Worm (Caenorhabditis elegans) whole organism, mixed stage, embryonic: ENCODE results near the gene poml-1.

Source experiments
- M03D4.4 ChIP-seq: sonication (generic microtip); optimal IDR thresholded peaks from 2 replicates; lab custom pipeline; 2017; ENCODE audit warnings: mild to moderate bottlenecking, missing genetic modification characterization, missing compliant biosample characterization
- bed-3 ChIP-seq: fragments of 200-800 bp; sonication (Bioruptor generic); optimal IDR thresholded peaks from 3 replicates; lab custom pipeline; 2018; ENCODE audit warnings: mild to moderate bottlenecking, missing genetic modification characterization, moderate library complexity, missing compliant biosample characterization
- blmp-1 ChIP-seq: fragments of 150-350 bp; optimal IDR thresholded peaks from 2 replicates; lab custom pipeline; 2014; ENCODE audit warnings: missing biosample characterization, missing genetic modification characterization
- ceh-39 ChIP-seq: fragments of 150-350 bp; optimal IDR thresholded peaks from 2 replicates; lab custom pipeline; 2014; ENCODE audit warnings: missing biosample characterization, missing genetic modification characterization
- ceh-83 ChIP-seq: fragments of 200-800 bp; sonication (Bioruptor generic); optimal IDR thresholded peaks from 2 replicates; lab custom pipeline; 2018; ENCODE audit warnings: mild to moderate bottlenecking, missing genetic modification characterization, missing compliant biosample characterization
- ces-1 ChIP-seq: fragments of 150-350 bp; optimal IDR thresholded peaks from 2 replicates; lab custom pipeline; 2014; ENCODE audit warnings: missing biosample characterization, missing genetic modification reagents, missing genetic modification characterization
- cnd-1 ChIP-seq: fragments of 200-800 bp; sonication (Bioruptor generic); optimal IDR thresholded peaks from 2 replicates; lab custom pipeline; 2018; ENCODE audit warnings: mild to moderate bottlenecking, missing genetic modification characterization, missing compliant biosample characterization
- drap-1 ChIP-seq: fragments of 200-800 bp; sonication (Bioruptor generic); optimal IDR thresholded peaks from 3 replicates; lab custom pipeline; 2018; ENCODE audit warnings: mild to moderate bottlenecking, missing genetic modification characterization, missing compliant biosample characterization
- elt-3 ChIP-seq: fragments of 150-350 bp; optimal IDR thresholded peaks from 2 replicates; lab custom pipeline; 2014; ENCODE audit warnings: missing biosample characterization, missing genetic modification characterization
- flh-1 ChIP-seq: fragments of 200-800 bp; sonication (Bioruptor generic); optimal IDR thresholded peaks from 2 replicates; lab custom pipeline; 2018; ENCODE audit warnings: mild to moderate bottlenecking, missing genetic modification characterization, moderate library complexity, missing compliant biosample characterization
- ham-2 ChIP-seq: fragments of 200-800 bp; sonication (Bioruptor generic); optimal IDR thresholded peaks from 2 replicates; lab custom pipeline; 2018; ENCODE audit warnings: mild to moderate bottlenecking, missing genetic modification characterization, missing compliant biosample characterization
- hlh-1 ChIP-seq: fragments of 150-350 bp; optimal IDR thresholded peaks from 2 replicates; lab custom pipeline; 2014; ENCODE audit warnings: missing biosample characterization, missing genetic modification reagents, missing genetic modification characterization
- lin-13 ChIP-seq: fragments of 150-350 bp; optimal IDR thresholded peaks from 2 replicates; lab custom pipeline; 2014; ENCODE audit warnings: missing biosample characterization, missing genetic modification characterization
- lin-32 ChIP-seq: fragments of 200-800 bp; sonication (Bioruptor generic); optimal IDR thresholded peaks from 2 replicates; lab custom pipeline; 2018; ENCODE audit warnings: mild to moderate bottlenecking, missing genetic modification characterization, missing compliant biosample characterization
- lsy-2 ChIP-seq: fragments of 150-350 bp; optimal IDR thresholded peaks from 2 replicates; lab custom pipeline; 2014; ENCODE audit warnings: missing biosample characterization, missing genetic modification characterization
- mab-5 ChIP-seq: fragments of 150-350 bp; optimal IDR thresholded peaks from 2 replicates; lab custom pipeline; 2014; ENCODE audit warnings: missing biosample characterization, missing genetic modification characterization
- mls-2 ChIP-seq: sonication (generic microtip); optimal IDR thresholded peaks from 2 replicates; lab custom pipeline; 2016; ENCODE audit warnings: mild to moderate bottlenecking, missing genetic modification characterization, moderate library complexity, missing compliant biosample characterization
- nhr-2 ChIP-seq: fragments of 150-350 bp; optimal IDR thresholded peaks from 2 replicates; lab custom pipeline; 2014; ENCODE audit warnings: missing biosample characterization, missing genetic modification characterization
- nhr-237 ChIP-seq: fragments of 150-350 bp; optimal IDR thresholded peaks from 2 replicates; lab custom pipeline; 2014; ENCODE audit warnings: missing biosample characterization, missing genetic modification characterization
- nhr-28 ChIP-seq: fragments of 150-350 bp; optimal IDR thresholded peaks from 2 replicates; lab custom pipeline; 2014; ENCODE audit warnings: missing biosample characterization, missing genetic modification characterization
- pha-4 ChIP-seq: fragments of 150-350 bp; optimal IDR thresholded peaks from 2 replicates; lab custom pipeline; 2018; ENCODE audit warnings: missing biosample characterization, missing genetic modification reagents, missing genetic modification characterization
- sem-2 ChIP-seq: fragments of 200-800 bp; sonication (Bioruptor generic); optimal IDR thresholded peaks from 2 replicates; lab custom pipeline; 2018; ENCODE audit warnings: mild to moderate bottlenecking, missing genetic modification characterization, missing compliant biosample characterization
- snpc-4 ChIP-seq: fragments of 150-350 bp; optimal IDR thresholded peaks from 2 replicates; lab custom pipeline; 2014; ENCODE audit warnings: missing biosample characterization, missing genetic modification characterization
- tbx-8 ChIP-seq: fragments of 200-800 bp; sonication (Bioruptor generic); optimal IDR thresholded peaks from 2 replicates; lab custom pipeline; 2018; ENCODE audit warnings: mild to moderate bottlenecking, missing genetic modification characterization, moderate library complexity, missing compliant biosample characterization
- unc-120 ChIP-seq: sonication (generic microtip); optimal IDR thresholded peaks from 2 replicates; lab custom pipeline; 2017; ENCODE audit warnings: missing genetic modification characterization, missing compliant biosample characterization; ENCODE audit not compliant: poor library complexity, severe bottlenecking
- unc-62 ChIP-seq: fragments of 150-350 bp; optimal IDR thresholded peaks from 2 replicates; lab custom pipeline; 2014; ENCODE audit warnings: missing biosample characterization, missing genetic modification reagents, missing genetic modification characterization
- ztf-11 ChIP-seq: fragments of 150-350 bp; optimal IDR thresholded peaks from 2 replicates; lab custom pipeline; 2014; ENCODE audit warnings: missing biosample characterization, missing genetic modification characterization

Gene poml-1

ce11 chrX:13755469-13755868 lies 32.7 kb upstream of the poml-1 start, which contains the start of gene aakb-1:
Gene aakb-1 (plus strand): TSS chrX:13755769.
- TF ChIP-seq drap-1 (GFP tag; lab: Kevin White, UChicago), result no peak
- TF ChIP-seq flh-1 (GFP tag; lab: Kevin White, UChicago), result no peak
- TF ChIP-seq elt-3 (tag; lab: Kevin White, UChicago), result no peak
- no peak for TF ChIP-seq ceh-83 (GFP tag; lab: Kevin White, UChicago)

- TF ChIP-seq ces-1 (peak; percentile 45), nhr-237 (tag; lab: Kevin White, UChicago) (no peak), unc-120 (peak; percentile 23)
- TF ChIP-seq, all 35 proteins: peak for 2
Measured at ce11 chrX:13754498-13754897, 31.8 kb upstream of the poml-1 start.

- peak; percentile 4 for TF ChIP-seq hlh-1 (tag; lab: Kevin White, UChicago)
- TF ChIP-seq ztf-11 (tag; lab: Kevin White, UChicago), result no peak
Measured at ce11 chrX:13752822-13753581, 30.3 kb upstream of the poml-1 start.

- TF ChIP-seq ces-1 (no peak), drap-1 (GFP tag; lab: Kevin White, UChicago) (no peak), ztf-11 (tag; lab: Kevin White, UChicago) (no peak), nhr-2 (tag; lab: Kevin White, UChicago) (no peak), mab-5 (tag; lab: Kevin White, UChicago) (no peak), elt-3 (tag; lab: Kevin White, UChicago) (no peak), lin-32 (GFP tag; lab: Kevin White, UChicago) (no peak), pha-4 (tag; lab: Kevin White, UChicago) (no peak)
- TF ChIP-seq, all 35 proteins: peak for 0
Measured at ce11 chrX:13747997-13748396, 25.3 kb upstream of the poml-1 start.

ce11 chrX:13746661-13747365 lies 24.1 kb upstream of the poml-1 start, which contains the start of gene nhr-71:
Gene nhr-71 (plus strand): TSS chrX:13747315.
- TF ChIP-seq pha-4 (tag; lab: Kevin White, UChicago) (no peak), ham-2 (GFP tag; lab: Kevin White, UChicago) (no peak), ztf-11 (tag; lab: Kevin White, UChicago) (no peak), ceh-39 (tag; lab: Kevin White, UChicago) (peak; percentile 11), tbx-8 (GFP tag; lab: Kevin White, UChicago) (no peak), lin-13 (no peak), nhr-2 (tag; lab: Kevin White, UChicago) (peak; percentile 19), sem-2 (GFP tag; lab: Kevin White, UChicago) (no peak)

- TF ChIP-seq lsy-2 (no peak), tbx-8 (GFP tag; lab: Kevin White, UChicago) (no peak), hlh-1 (tag; lab: Kevin White, UChicago) (no peak), sem-2 (GFP tag; lab: Kevin White, UChicago) (no peak), M03D4.4 (no peak), bed-3 (GFP tag; lab: Kevin White, UChicago) (no peak), nhr-2 (tag; lab: Kevin White, UChicago) (no peak), pha-4 (tag; lab: Kevin White, UChicago) (no peak), cnd-1 (tag; lab: Kevin White, UChicago) (no peak), snpc-4 (tag; lab: Kevin White, UChicago) (no peak), unc-62 (GFP tag; lab: Kevin White, UChicago) (no peak), lin-13 (no peak), flh-1 (GFP tag; lab: Kevin White, UChicago) (no peak), unc-120 (no peak), ceh-39 (tag; lab: Kevin White, UChicago) (no peak), mls-2 (tag; lab: Kevin White, UChicago) (no peak), blmp-1 (tag; lab: Kevin White, UChicago) (no peak), nhr-237 (tag; lab: Kevin White, UChicago) (no peak), ham-2 (GFP tag; lab: Kevin White, UChicago) (no peak), nhr-28 (tag; lab: Kevin White, UChicago) (no peak)
Measured at ce11 chrX:13746231-13746630, 23.5 kb upstream of the poml-1 start.
